Fruit fly (Drosophila melanogaster): ENCODE data around the gene Map205.

DNA sequence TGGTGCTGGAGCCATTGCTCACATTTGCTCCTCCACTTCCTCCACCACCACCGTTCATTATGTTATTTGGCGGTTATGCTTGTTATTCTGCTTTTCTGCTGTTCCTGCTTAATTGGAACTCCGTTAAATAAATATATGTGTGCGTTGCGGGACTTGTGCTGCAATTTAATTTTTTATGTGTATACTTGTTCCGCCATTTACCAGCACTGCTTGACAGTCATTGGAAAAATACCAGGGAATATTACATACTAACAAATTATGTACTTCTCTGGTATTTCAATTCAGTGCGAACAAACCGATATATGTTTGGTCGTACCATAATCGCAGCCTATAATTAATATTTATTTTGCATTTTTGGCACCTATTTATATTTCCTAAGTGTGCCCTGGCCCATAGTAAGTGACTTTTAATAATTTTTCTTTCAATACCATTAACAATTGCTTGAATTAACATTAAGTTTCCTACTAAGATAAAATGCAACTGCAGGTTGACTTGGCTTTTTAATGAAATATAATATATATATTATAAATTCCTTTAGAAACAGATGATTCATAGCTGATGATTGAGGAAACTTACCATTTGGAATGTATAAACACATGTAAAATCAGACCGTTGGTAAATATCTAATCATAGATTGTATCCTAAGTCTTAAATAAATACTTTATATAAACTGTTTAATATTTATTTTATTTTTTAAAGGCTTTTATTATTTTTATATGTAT is 16.3 kb downstream of the Map205 start, which contains the start of the genes krz and mod:
- TF ChIP-seq CTCF (optimal IDR thresholded peaks at IDR 0.05) (no peak), CG8478 (optimal IDR thresholded peaks at IDR 0.05) (no peak)
